Worm (Caenorhabditis elegans) whole organism, young adult: ENCODE data around the gene set-31.

ENCODE experiments used
- B0336.3 ChIP-seq: fragments of 200-800 bp; sonication (Bioruptor generic); IDR thresholded peaks from 2 replicates; pipeline ENCODE4 v1.3.6; 2022; ENCODE audit warnings: missing genetic modification characterization, missing compliant biosample characterization
- C06A6.2 ChIP-seq: fragments of 200-800 bp; sonication (Bioruptor generic); conservative IDR thresholded peaks from 2 replicates; pipeline ENCODE4 v1.3.6; 2022; ENCODE audit warnings: missing genetic modification characterization, missing compliant biosample characterization
- C17E4.6 ChIP-seq: fragments of 200-800 bp; sonication (Bioruptor generic); IDR thresholded peaks from 2 replicates; pipeline ENCODE4 v1.3.6; 2022; ENCODE audit warnings: missing genetic modification reagents, missing genetic modification characterization, missing compliant biosample characterization
- F22D6.2 ChIP-seq: sonication (generic microtip); optimal IDR thresholded peaks from 2 replicates; lab custom pipeline; 2016; ENCODE audit warnings: mild to moderate bottlenecking, missing genetic modification characterization, missing compliant biosample characterization
- F23B12.7 ChIP-seq: sonication (generic microtip); optimal IDR thresholded peaks from 2 replicates; lab custom pipeline; 2017; ENCODE audit warnings: missing genetic modification characterization, mild to moderate bottlenecking, missing compliant biosample characterization, antibody characterized with exemption, moderate library complexity; ENCODE audit not compliant: insufficient read depth
- F33H1.4 ChIP-seq: fragments of 200-800 bp; sonication (Bioruptor generic); IDR thresholded peaks from 2 replicates; pipeline ENCODE4 v1.3.6; 2022; ENCODE audit warnings: missing genetic modification reagents, missing genetic modification characterization, missing compliant biosample characterization
- F39B2.1 ChIP-seq: fragments of 200-800 bp; sonication (Bioruptor generic); IDR thresholded peaks from 2 replicates; pipeline ENCODE4 v1.3.6; 2022; ENCODE audit warnings: missing genetic modification reagents, missing genetic modification characterization, missing compliant biosample characterization
- F49E8.2 ChIP-seq: sonication (generic microtip); optimal IDR thresholded peaks from 3 replicates; lab custom pipeline; 2017; ENCODE audit warnings: missing genetic modification characterization, mild to moderate bottlenecking, missing compliant biosample characterization, antibody characterized with exemption, moderate library complexity; ENCODE audit not compliant: insufficient read depth
- Y95B8A.8 ChIP-seq: fragments of 200-800 bp; sonication (Bioruptor generic); IDR thresholded peaks from 2 replicates; pipeline ENCODE4 v1.3.6; 2022; ENCODE audit warnings: missing genetic modification reagents, missing genetic modification characterization, missing compliant biosample characterization
- aptf-3 ChIP-seq: fragments of 200-800 bp; sonication (Bioruptor generic); IDR thresholded peaks from 2 replicates; pipeline ENCODE4 v1.3.6; 2022; ENCODE audit warnings: missing genetic modification characterization, missing compliant biosample characterization
- bed-1 ChIP-seq: fragments of 200-800 bp; sonication (Bioruptor generic); IDR thresholded peaks from 2 replicates; pipeline ENCODE4 v1.3.6; 2022; ENCODE audit warnings: missing genetic modification reagents, missing genetic modification characterization, missing compliant biosample characterization
- bed-2 ChIP-seq: fragments of 200-800 bp; sonication (Bioruptor generic); IDR thresholded peaks from 2 replicates; pipeline ENCODE4 v1.3.6; 2022; ENCODE audit warnings: missing genetic modification reagents, missing genetic modification characterization, missing compliant biosample characterization
- ccch-3 ChIP-seq: fragments of 200-800 bp; sonication (Bioruptor generic); optimal IDR thresholded peaks from 2 replicates; lab custom pipeline; 2018; ENCODE audit warnings: mild to moderate bottlenecking, missing genetic modification characterization, missing compliant biosample characterization
- dox-1 ChIP-seq: fragments of 200-800 bp; sonication (Bioruptor generic); IDR thresholded peaks from 2 replicates; pipeline ENCODE4 v1.3.6; 2022; ENCODE audit warnings: missing genetic modification reagents, missing genetic modification characterization, missing compliant biosample characterization
- efl-1 ChIP-seq: fragments of 150-350 bp; optimal IDR thresholded peaks from 2 replicates; lab custom pipeline; 2014; ENCODE audit warnings: missing biosample characterization, missing genetic modification reagents, missing genetic modification characterization
- egl-18 ChIP-seq: fragments of 200-800 bp; sonication (Bioruptor generic); IDR thresholded peaks from 2 replicates; pipeline ENCODE4 v1.3.6; 2022; ENCODE audit warnings: missing genetic modification reagents, missing genetic modification characterization, missing compliant biosample characterization
- egl-44 ChIP-seq: fragments of 200-800 bp; sonication (Bioruptor generic); IDR thresholded peaks from 2 replicates; pipeline ENCODE4 v1.3.6; 2022; ENCODE audit warnings: missing genetic modification reagents, missing genetic modification characterization, missing compliant biosample characterization
- ekl-4 ChIP-seq: fragments of 200-800 bp; sonication (Bioruptor generic); IDR thresholded peaks from 2 replicates; pipeline ENCODE4 v1.3.6; 2022; ENCODE audit warnings: missing genetic modification reagents, missing genetic modification characterization, missing compliant biosample characterization
- him-1 ChIP-seq: sonication (generic microtip); optimal IDR thresholded peaks from 2 replicates; lab custom pipeline; 2016; ENCODE audit warnings: missing genotype, missing genetic modification reagents, missing genetic modification characterization, missing compliant biosample characterization
- hlh-12 ChIP-seq: sonication (generic microtip); optimal IDR thresholded peaks from 2 replicates; lab custom pipeline; 2016; ENCODE audit warnings: missing genetic modification characterization, missing compliant biosample characterization
- hlh-26 ChIP-seq: fragments of 200-800 bp; sonication (Bioruptor generic); conservative IDR thresholded peaks from 2 replicates; pipeline ENCODE4 v1.3.6; 2022; ENCODE audit warnings: missing genetic modification reagents, missing genetic modification characterization, missing compliant biosample characterization
- lag-1 ChIP-seq: fragments of 200-800 bp; sonication (Bioruptor generic); IDR thresholded peaks from 2 replicates; pipeline ENCODE4 v1.3.6; 2022; ENCODE audit warnings: missing genetic modification reagents, missing genetic modification characterization, missing compliant biosample characterization
- lin-26 ChIP-seq: fragments of 200-800 bp; sonication (Bioruptor generic); IDR thresholded peaks from 2 replicates; pipeline ENCODE4 v1.3.6; 2022; ENCODE audit warnings: missing genetic modification reagents, missing genetic modification characterization, missing compliant biosample characterization
- lsl-1 ChIP-seq: fragments of 200-800 bp; sonication (Bioruptor generic); optimal IDR thresholded peaks from 2 replicates; lab custom pipeline; 2018; ENCODE audit warnings: mild to moderate bottlenecking, missing genetic modification characterization, moderate library complexity, missing compliant biosample characterization
- lsy-27 ChIP-seq: sonication (generic microtip); optimal IDR thresholded peaks from 2 replicates; lab custom pipeline; 2017; ENCODE audit warnings: missing genetic modification characterization, mild to moderate bottlenecking, missing compliant biosample characterization, antibody characterized with exemption, missing genotype, borderline replicate concordance; ENCODE audit not compliant: insufficient read depth
- madf-3 ChIP-seq: fragments of 200-800 bp; sonication (Bioruptor generic); IDR thresholded peaks from 2 replicates; pipeline ENCODE4 v1.3.6; 2022; ENCODE audit warnings: missing genetic modification reagents, missing genetic modification characterization, missing compliant biosample characterization
- madf-8 ChIP-seq: fragments of 200-800 bp; sonication (Bioruptor generic); conservative IDR thresholded peaks from 2 replicates; pipeline ENCODE4 v1.3.6; 2022; ENCODE audit warnings: missing genetic modification reagents, missing genetic modification characterization, missing compliant biosample characterization
- nhr-120 ChIP-seq: fragments of 200-800 bp; sonication (Bioruptor generic); IDR thresholded peaks from 2 replicates; pipeline ENCODE4 v1.3.6; 2022; ENCODE audit warnings: missing genetic modification characterization, missing compliant biosample characterization
- nhr-80 ChIP-seq: sonication (generic microtip); optimal IDR thresholded peaks from 2 replicates; lab custom pipeline; 2016; ENCODE audit warnings: missing genetic modification characterization, missing compliant biosample characterization
- nhr-90 ChIP-seq: sonication (generic microtip); optimal IDR thresholded peaks from 2 replicates; lab custom pipeline; 2016; ENCODE audit warnings: missing genotype, mild to moderate bottlenecking, missing genetic modification characterization, missing compliant biosample characterization
- pbrm-1 ChIP-seq: fragments of 200-800 bp; sonication (Bioruptor generic); IDR thresholded peaks from 2 replicates; pipeline ENCODE4 v1.3.6; 2022; ENCODE audit warnings: missing genetic modification reagents, missing genetic modification characterization, missing compliant biosample characterization
- rpc-1 ChIP-seq, 2 experiments: fragments of 150-350 bp in 1 of 2; sonication (generic microtip) in 1 of 2; optimal IDR thresholded peaks; 2 replicates each; lab custom pipeline; 2014 to 2018; ENCODE audit warnings: missing biosample characterization in 1 of 2, missing genetic modification characterization in 1 of 2, missing genetic modification reagents in 1 of 2, missing genotype in 1 of 2
- snpc-1.1 ChIP-seq: sonication (generic microtip); optimal IDR thresholded peaks from 2 replicates; lab custom pipeline; 2017; ENCODE audit warnings: missing genetic modification characterization, mild to moderate bottlenecking, missing compliant biosample characterization, antibody characterized with exemption, moderate library complexity, missing genotype, missing genetic modification reagents; ENCODE audit not compliant: insufficient read depth
- unc-130 ChIP-seq: sonication (generic microtip); optimal IDR thresholded peaks from 2 replicates; lab custom pipeline; 2016; ENCODE audit warnings: missing genetic modification reagents, missing genetic modification characterization, missing compliant biosample characterization
- xnd-1 ChIP-seq: sonication (generic microtip); optimal IDR thresholded peaks from 2 replicates; lab custom pipeline; 2016; ENCODE audit warnings: missing genotype, missing genetic modification reagents, missing genetic modification characterization, missing compliant biosample characterization
- zfh-2 ChIP-seq: fragments of 200-800 bp; sonication (Bioruptor generic); conservative IDR thresholded peaks from 2 replicates; pipeline ENCODE4 v1.3.6; 2022; ENCODE audit warnings: missing genetic modification reagents, missing genetic modification characterization, missing compliant biosample characterization
- ztf-18 ChIP-seq: sonication (generic microtip); optimal IDR thresholded peaks from 2 replicates; lab custom pipeline; 2016; ENCODE audit warnings: missing genotype, mild to moderate bottlenecking, missing genetic modification characterization, missing compliant biosample characterization
- ztf-28 ChIP-seq: fragments of 200-800 bp; sonication (Bioruptor generic); IDR thresholded peaks from 2 replicates; pipeline ENCODE4 v1.3.6; 2022; ENCODE audit warnings: missing genetic modification reagents, missing genetic modification characterization, missing compliant biosample characterization
- ztf-6 ChIP-seq: fragments of 200-800 bp; sonication (Bioruptor generic); IDR thresholded peaks from 2 replicates; pipeline ENCODE4 v1.3.6; 2022; ENCODE audit warnings: missing genetic modification reagents, missing genetic modification characterization, missing compliant biosample characterization

The set-31 gene

DNA sequence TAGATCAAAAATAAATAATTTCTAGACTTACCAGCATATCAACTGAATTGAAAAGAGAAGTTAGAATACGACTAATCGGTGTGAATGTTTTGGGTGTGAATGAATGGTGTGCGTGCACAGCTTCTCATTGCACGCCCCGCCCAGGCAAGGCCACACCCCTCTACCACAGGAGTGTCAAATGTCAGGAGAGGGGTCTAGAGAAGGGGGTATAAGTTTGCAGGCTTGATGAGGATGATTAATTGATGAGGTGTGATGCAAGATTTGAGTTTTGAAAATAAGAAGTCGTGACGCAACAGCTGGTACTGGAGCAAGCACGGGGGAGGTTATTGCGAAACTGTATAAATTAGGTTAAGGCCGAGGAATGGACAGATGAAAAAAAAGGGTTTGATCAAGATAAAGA lies 14.6 kb downstream of the set-31 start, which contains the start of gene egl-1:
egl-1 (minus strand) TSS at position 101 of the 400 bp plus-strand sequence.
- TF ChIP-seq aptf-3 (0 out of 2 replicates have a peak, but pooled peaks have one; percentile 35), lsy-27 (no peak)

DNA sequence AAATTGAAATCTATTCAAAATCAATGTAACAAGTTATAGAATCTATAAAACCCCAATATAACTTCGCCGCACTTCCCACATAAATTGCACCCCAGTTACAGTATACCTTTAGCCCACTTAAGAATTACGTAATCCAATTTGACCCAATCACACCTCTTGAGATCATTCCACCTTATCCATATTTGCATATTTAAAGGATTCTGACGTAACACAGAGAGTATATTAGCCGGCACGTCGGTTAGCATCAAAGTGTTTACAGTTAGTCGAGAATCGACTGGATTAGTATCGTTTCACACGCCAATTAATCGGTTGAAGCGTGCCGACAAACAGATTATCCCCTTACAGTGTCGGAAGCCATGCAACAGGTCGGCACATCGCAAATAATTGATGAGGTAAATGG lies 15.9 kb downstream of the set-31 start:
- TF ChIP-seq F22D6.2, result no peak
- no peak for TF ChIP-seq rpc-1 (optimal IDR thresholded peaks at IDR 0.05; lab: Kevin White, UChicago)
- no peak for TF ChIP-seq rpc-1 (tag; optimal IDR thresholded peaks at IDR 0.05; lab: Kevin White, UChicago)
- no peak for TF ChIP-seq ztf-6 (GFP tag; lab: Robert Waterston, UW)
- no peak for TF ChIP-seq aptf-3
- TF ChIP-seq lag-1 (GFP tag; lab: Robert Waterston, UW), result no peak
- TF ChIP-seq madf-3 (GFP tag; lab: Robert Waterston, UW), result no peak
- TF ChIP-seq pbrm-1, result no peak
- no peak for TF ChIP-seq bed-2
- no peak for TF ChIP-seq nhr-90 (tag; lab: Kevin White, UChicago)
- TF ChIP-seq ekl-4 (GFP tag; lab: Robert Waterston, UW), result no peak

DNA sequence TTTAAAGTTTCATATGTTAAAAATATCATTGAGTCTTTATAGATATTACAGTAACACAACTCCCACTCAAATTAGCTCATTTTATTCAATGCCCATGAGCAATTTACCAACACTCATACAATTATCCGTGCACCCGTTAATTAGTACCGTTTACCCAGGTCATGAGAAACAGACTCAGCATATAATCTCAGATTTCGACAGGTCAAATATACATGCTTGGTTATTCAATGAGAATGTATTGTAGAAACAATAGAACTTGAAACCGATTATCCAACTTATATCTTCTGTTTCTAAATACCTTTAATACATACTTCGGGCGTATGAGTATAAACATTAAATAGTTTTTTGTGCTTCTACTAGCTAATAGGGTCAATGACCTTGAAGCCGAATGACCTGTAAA lies 18.5 kb downstream of the set-31 start:
- no peak for TF ChIP-seq hlh-26 (GFP tag; lab: Robert Waterston, UW)
- no peak for TF ChIP-seq bed-1
- no peak for TF ChIP-seq ztf-18 (tag; lab: Kevin White, UChicago)
- TF ChIP-seq him-1 (tag; lab: Kevin White, UChicago), result no peak
- TF ChIP-seq zfh-2 (GFP tag; lab: Robert Waterston, UW), result no peak
- TF ChIP-seq dox-1 (GFP tag; lab: Robert Waterston, UW), result no peak
- TF ChIP-seq ztf-28 (GFP tag; lab: Robert Waterston, UW), result no peak
- TF ChIP-seq F49E8.2 (tag; lab: Kevin White, UChicago), result no peak
- no peak for TF ChIP-seq lag-1 (GFP tag; lab: Robert Waterston, UW)
- TF ChIP-seq snpc-1.1 (tag; lab: Kevin White, UChicago), result no peak
- no peak for TF ChIP-seq Y95B8A.8
- no peak for TF ChIP-seq F39B2.1 (GFP tag; lab: Robert Waterston, UW)
- TF ChIP-seq madf-8 (GFP tag; lab: Robert Waterston, UW), result no peak
- TF ChIP-seq pbrm-1, result no peak
- TF ChIP-seq egl-44 (GFP tag; lab: Robert Waterston, UW), result no peak

DNA sequence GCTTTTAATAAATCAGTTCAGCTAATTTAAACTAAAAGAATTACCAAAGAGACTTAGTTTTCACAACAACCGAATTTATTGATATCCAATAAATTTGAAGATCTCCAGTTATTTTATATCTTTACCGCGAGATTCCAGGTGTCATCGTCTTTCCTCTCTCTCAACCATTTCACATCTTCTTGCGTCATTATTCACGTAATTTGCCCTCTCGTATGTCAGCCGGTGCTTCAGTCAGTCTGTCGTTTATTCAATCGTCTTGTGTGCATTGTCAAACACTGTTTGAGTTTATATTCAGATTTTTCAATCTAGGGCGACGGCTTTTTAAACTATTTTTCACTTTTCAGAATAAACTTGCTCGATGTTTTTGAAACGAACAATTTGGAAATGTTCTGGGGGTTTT lies 19.7 kb downstream of the set-31 start:
- TF ChIP-seq nhr-120 (GFP tag; lab: Robert Waterston, UW), result no peak
- TF ChIP-seq hlh-12, result no peak
- no peak for TF ChIP-seq nhr-90 (tag; lab: Kevin White, UChicago)
- TF ChIP-seq xnd-1, result no peak
- no peak for TF ChIP-seq lag-1 (GFP tag; lab: Robert Waterston, UW)
- no peak for TF ChIP-seq F23B12.7 (tag; lab: Kevin White, UChicago)
- TF ChIP-seq lin-26, result no peak
- no peak for TF ChIP-seq pbrm-1
- no peak for TF ChIP-seq B0336.3 (GFP tag; lab: Robert Waterston, UW)
- TF ChIP-seq efl-1 (GFP tag; lab: Kevin White, UChicago), result no peak
- TF ChIP-seq egl-18, result no peak
- no peak for TF ChIP-seq F33H1.4 (GFP tag; lab: Robert Waterston, UW)
- TF ChIP-seq C17E4.6, result no peak
- TF ChIP-seq nhr-80 (tag; lab: Kevin White, UChicago), result no peak
- TF ChIP-seq ccch-3, result no peak
- TF ChIP-seq unc-130 (GFP tag; lab: Kevin White, UChicago), result no peak
- no peak for TF ChIP-seq lsl-1 (GFP tag; lab: Kevin White, UChicago)
- TF ChIP-seq C06A6.2 (GFP tag; lab: Robert Waterston, UW), result no peak
- TF ChIP-seq, all 124 proteins: peak for 0
